Worm (Caenorhabditis elegans) whole organism, L4/young adult: ENCODE measurements around the gene perm-3.
A peak's percentile ranks its signal among the peaks of the same experiment; 100 is the strongest.

Source experiments
- W03F9.2 ChIP-seq: fragments of 150-350 bp; optimal IDR thresholded peaks from 2 replicates; lab custom pipeline; 2014; ENCODE audit warnings: missing biosample characterization, missing genetic modification characterization
- dao-5 ChIP-seq: sonication (generic microtip); optimal IDR thresholded peaks from 2 replicates; lab custom pipeline; 2016; ENCODE audit warnings: missing genotype, missing genetic modification characterization, moderate library complexity, missing compliant biosample characterization
- him-1 ChIP-seq: sonication (generic microtip); optimal IDR thresholded peaks from 2 replicates; lab custom pipeline; 2016; ENCODE audit warnings: missing genotype, missing genetic modification reagents, missing genetic modification characterization, missing compliant biosample characterization

DNA sequence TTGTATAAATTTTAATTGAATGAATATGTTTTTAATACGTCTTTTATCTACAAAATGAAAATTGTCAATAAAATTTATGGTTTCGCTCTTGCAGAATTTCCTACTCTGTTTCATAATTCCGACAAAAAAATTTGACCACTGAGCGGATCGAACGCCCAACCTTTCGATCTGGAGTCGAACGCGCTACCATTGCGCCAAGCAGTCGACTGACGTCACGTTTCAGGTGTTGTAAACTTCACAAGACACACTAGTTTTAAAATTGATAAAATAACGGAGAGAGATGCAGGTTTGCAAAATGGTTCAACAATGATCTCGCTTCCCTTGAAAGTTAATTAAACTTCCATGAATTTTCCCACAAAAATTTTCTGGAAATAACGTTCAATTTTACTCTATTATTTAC is 50.4 kb downstream of the perm-3 start:
- no peak for TF ChIP-seq him-1
- peak; percentile 10 for TF ChIP-seq W03F9.2 (tag; lab: Kevin White, UChicago)
- TF ChIP-seq dao-5 (tag; lab: Kevin White, UChicago), result no peak
